Fruit fly (Drosophila melanogaster) whole organism, embryonic: Measurements from ENCODE around the gene CG31548.

ENCODE experiments used
- Abd-B ChIP-seq: fragments of 200-800 bp; sonication (Bioruptor generic); optimal IDR thresholded peaks from 2 replicates; lab custom pipeline; 2018; ENCODE audit warnings: missing biosample characterization, mild to moderate bottlenecking, missing genetic modification characterization, moderate library complexity
- Asciz ChIP-seq: fragments of 200-800 bp; sonication (Bioruptor generic); optimal IDR thresholded peaks from 2 replicates; lab custom pipeline; 2017; ENCODE audit warnings: missing biosample characterization, mild to moderate bottlenecking, missing genetic modification characterization, missing genetic modification reagents
- CG10565 ChIP-seq: fragments of 200-800 bp; sonication (Bioruptor generic); optimal IDR thresholded peaks from 3 replicates; lab custom pipeline; 2016; ENCODE audit warnings: missing biosample characterization, mild to moderate bottlenecking, missing genetic modification characterization
- CG10959 ChIP-seq: fragments of 200-800 bp; sonication (Bioruptor generic); IDR thresholded peaks from 2 replicates; pipeline ENCODE4 v1.3.6; 2022; ENCODE audit warnings: missing biosample characterization, missing genetic modification characterization
- CG11456 ChIP-seq: fragments of 200-800 bp; sonication (Bioruptor generic); IDR thresholded peaks from 3 replicates; pipeline ENCODE4 v1.3.6; 2022; ENCODE audit warnings: missing biosample characterization, missing genetic modification characterization
- CG13424 ChIP-seq: fragments of 200-800 bp; sonication (Bioruptor generic); optimal IDR thresholded peaks from 2 replicates; lab custom pipeline; 2019; ENCODE audit warnings: missing biosample characterization, mild to moderate bottlenecking, missing genetic modification characterization, moderate library complexity
- CG18476 ChIP-seq: fragments of 200-800 bp; sonication (Bioruptor generic); optimal IDR thresholded peaks from 2 replicates; lab custom pipeline; 2016; ENCODE audit warnings: missing biosample characterization, mild to moderate bottlenecking, missing genetic modification characterization
- CG2120 ChIP-seq: fragments of 200-800 bp; sonication (Bioruptor generic); optimal IDR thresholded peaks from 3 replicates; lab custom pipeline; 2016; ENCODE audit warnings: missing biosample characterization, missing genetic modification characterization
- CG31441 ChIP-seq: fragments of 200-800 bp; sonication (Bioruptor generic); IDR thresholded peaks from 2 replicates; pipeline ENCODE4 v1.3.6; 2022; ENCODE audit warnings: missing biosample characterization, missing genetic modification characterization
- CG3847 ChIP-seq: fragments of 200-800 bp; sonication (Bioruptor generic); IDR thresholded peaks from 2 replicates; pipeline ENCODE4 v1.3.6; 2022; ENCODE audit warnings: missing biosample characterization, missing genetic modification characterization
- CG4328 ChIP-seq: fragments of 200-800 bp; sonication (Bioruptor generic); optimal IDR thresholded peaks from 3 replicates; lab custom pipeline; 2017; ENCODE audit warnings: missing biosample characterization, missing genetic modification reagents, missing genetic modification characterization
- CG4617 ChIP-seq: fragments of 200-800 bp; sonication (Bioruptor generic); optimal IDR thresholded peaks from 3 replicates; lab custom pipeline; 2016; ENCODE audit warnings: missing biosample characterization, missing genetic modification characterization, borderline replicate concordance
- CG4707 ChIP-seq: fragments of 200-800 bp; sonication (Bioruptor generic); optimal IDR thresholded peaks from 2 replicates; lab custom pipeline; 2018; ENCODE audit warnings: missing biosample characterization, mild to moderate bottlenecking, missing genetic modification characterization, moderate library complexity
- CG4730 ChIP-seq: fragments of 200-800 bp; sonication (Bioruptor generic); IDR thresholded peaks from 2 replicates; pipeline ENCODE4 v1.3.6; 2022; ENCODE audit warnings: missing biosample characterization, missing genetic modification characterization
- CG6854 ChIP-seq: fragments of 200-800 bp; sonication (Bioruptor generic); optimal IDR thresholded peaks from 3 replicates; lab custom pipeline; 2017; ENCODE audit warnings: missing biosample characterization, mild to moderate bottlenecking, missing genetic modification characterization
- CG7372 ChIP-seq: fragments of 200-800 bp; sonication (Bioruptor generic); IDR thresholded peaks from 2 replicates; pipeline ENCODE4 v1.3.6; 2022; ENCODE audit warnings: missing biosample characterization, missing genetic modification characterization
- CG7786 ChIP-seq: fragments of 200-800 bp; sonication (Bioruptor generic); optimal IDR thresholded peaks from 2 replicates; lab custom pipeline; 2016; ENCODE audit warnings: missing biosample characterization, missing genetic modification characterization
- CG8359 ChIP-seq: fragments of 200-800 bp; sonication (Bioruptor generic); optimal IDR thresholded peaks from 2 replicates; lab custom pipeline; 2017; ENCODE audit warnings: missing biosample characterization, mild to moderate bottlenecking, missing genetic modification characterization, borderline replicate concordance
- Camta ChIP-seq: fragments of 200-800 bp; sonication (Bioruptor generic); optimal IDR thresholded peaks from 2 replicates; lab custom pipeline; 2016; ENCODE audit warnings: missing biosample characterization, missing genetic modification characterization
- Chrac-16 ChIP-seq: fragments of 200-800 bp; sonication (Bioruptor generic); optimal IDR thresholded peaks from 3 replicates; lab custom pipeline; 2016; ENCODE audit warnings: missing biosample characterization, missing genetic modification characterization
- Dfd ChIP-seq, 2 experiments: fragments of >200 bp; optimal IDR thresholded peaks; 2 replicates each; lab custom pipeline; 2017; ENCODE audit warnings: missing biosample characterization in 2 of 2, missing genetic modification characterization in 2 of 2
- Dip3 ChIP-seq: fragments of 200-800 bp; sonication (Bioruptor generic); optimal IDR thresholded peaks from 3 replicates; lab custom pipeline; 2016; ENCODE audit warnings: missing biosample characterization, missing genetic modification characterization
- Hr39 ChIP-seq: fragments of >200 bp; optimal IDR thresholded peaks from 2 replicates; lab custom pipeline; 2017
- Oaz ChIP-seq: fragments of 200-800 bp; sonication (Bioruptor generic); IDR thresholded peaks from 2 replicates; pipeline ENCODE4 v1.3.6; 2022; ENCODE audit warnings: missing biosample characterization, missing genetic modification characterization
- Optix ChIP-seq: fragments of 200-800 bp; sonication (Bioruptor generic); IDR thresholded peaks from 3 replicates; pipeline ENCODE4 v1.3.6; 2022; ENCODE audit warnings: missing biosample characterization, missing genetic modification characterization
- Ravus ChIP-seq: fragments of 200-800 bp; sonication (Bioruptor generic); IDR thresholded peaks from 2 replicates; pipeline ENCODE4 v1.3.6; 2022; ENCODE audit warnings: missing biosample characterization, missing genetic modification characterization
- Usf ChIP-seq: fragments of 200-800 bp; sonication (Bioruptor generic); optimal IDR thresholded peaks from 2 replicates; lab custom pipeline; 2017; ENCODE audit warnings: missing genotype, missing biosample characterization, missing genetic modification characterization
- ara ChIP-seq: fragments of 200-800 bp; sonication (Bioruptor generic); IDR thresholded peaks from 2 replicates; pipeline ENCODE4 v1.3.6; 2022; ENCODE audit warnings: missing biosample characterization, missing genetic modification characterization
- crol ChIP-seq: fragments of 200-800 bp; sonication (Bioruptor generic); IDR thresholded peaks from 2 replicates; pipeline ENCODE4 v1.3.6; 2022; ENCODE audit warnings: missing biosample characterization, missing genetic modification characterization
- dm ChIP-seq: fragments of 200-800 bp; sonication (Bioruptor generic); optimal IDR thresholded peaks from 3 replicates; lab custom pipeline; 2016; ENCODE audit warnings: missing biosample characterization, missing genetic modification characterization
- esg ChIP-seq: fragments of 200-800 bp; sonication (Bioruptor generic); conservative IDR thresholded peaks from 2 replicates; pipeline ENCODE4 v1.3.6; 2022; ENCODE audit warnings: missing biosample characterization, missing genetic modification characterization
- eve ChIP-seq, 2 experiments: fragments of >200 bp; optimal IDR thresholded peaks; 2 replicates each; lab custom pipeline; 2017; ENCODE audit warnings: missing biosample characterization in 2 of 2, missing genetic modification characterization in 2 of 2
- ftz-f1 ChIP-seq: fragments of 200-800 bp; sonication (Bioruptor generic); optimal IDR thresholded peaks from 2 replicates; lab custom pipeline; 2016; ENCODE audit warnings: missing biosample characterization, missing genetic modification characterization
- gfzf ChIP-seq: fragments of 200-800 bp; sonication (Bioruptor generic); optimal IDR thresholded peaks from 2 replicates; lab custom pipeline; 2016; ENCODE audit warnings: missing biosample characterization, mild to moderate bottlenecking, missing genetic modification characterization, moderate library complexity
- grau ChIP-seq: fragments of 200-800 bp; optimal IDR thresholded peaks from 3 replicates; lab custom pipeline; 2019; ENCODE audit warnings: missing biosample characterization, mild to moderate bottlenecking, missing genetic modification characterization, moderate library complexity
- ken ChIP-seq: fragments of 200-800 bp; sonication (Bioruptor generic); IDR thresholded peaks from 3 replicates; pipeline ENCODE4 v1.3.6; 2022; ENCODE audit warnings: missing biosample characterization, missing genetic modification characterization
- prd ChIP-seq, 3 experiments: fragments of >200 bp in 2 of 3; fragments of 200-800 bp in 1 of 3; sonication (Bioruptor generic) in 1 of 3; optimal IDR thresholded peaks in 2 of 3; IDR thresholded peaks in 1 of 3; 2 replicates in 2 of 3; 3 replicates in 1 of 3; pipeline versions ENCODE4 v1.3.6 to Lab custom; 2017 to 2022; ENCODE audit warnings: missing biosample characterization in 1 of 3, missing genetic modification characterization in 1 of 3
- rib ChIP-seq: fragments of 200-800 bp; sonication (Bioruptor generic); IDR thresholded peaks from 2 replicates; pipeline ENCODE4 v1.3.6; 2022; ENCODE audit warnings: missing biosample characterization, missing genetic modification characterization
- row ChIP-seq: fragments of 200-800 bp; sonication (Bioruptor generic); IDR thresholded peaks from 3 replicates; pipeline ENCODE4 v1.3.6; 2022; ENCODE audit warnings: missing biosample characterization, missing genetic modification characterization
- schlank ChIP-seq: fragments of 200-800 bp; sonication (Bioruptor generic); optimal IDR thresholded peaks from 2 replicates; lab custom pipeline; 2018; ENCODE audit warnings: missing biosample characterization, mild to moderate bottlenecking, missing genetic modification characterization
- seq ChIP-seq: fragments of 200-800 bp; sonication (Bioruptor generic); IDR thresholded peaks from 2 replicates; pipeline ENCODE4 v1.3.6; 2022; ENCODE audit warnings: missing biosample characterization, missing genetic modification characterization
- slou ChIP-seq: fragments of 200-800 bp; sonication (Bioruptor generic); optimal IDR thresholded peaks from 3 replicates; lab custom pipeline; 2016; ENCODE audit warnings: missing biosample characterization, missing genetic modification characterization
- slp2 ChIP-seq: fragments of 200-800 bp; sonication (Bioruptor generic); optimal IDR thresholded peaks from 2 replicates; lab custom pipeline; 2016; ENCODE audit warnings: missing biosample characterization, missing genetic modification characterization
- ssp ChIP-seq: fragments of 200-800 bp; sonication (Bioruptor generic); IDR thresholded peaks from 2 replicates; pipeline ENCODE4 v1.3.6; 2022; ENCODE audit warnings: missing biosample characterization, missing genetic modification characterization
- tap ChIP-seq: fragments of 200-800 bp; optimal IDR thresholded peaks from 3 replicates; lab custom pipeline; 2019; ENCODE audit warnings: missing biosample characterization, mild to moderate bottlenecking, missing genetic modification characterization, moderate library complexity
- tna ChIP-seq: fragments of 200-800 bp; sonication (Bioruptor generic); IDR thresholded peaks from 2 replicates; pipeline ENCODE4 v1.3.6; 2022; ENCODE audit warnings: missing biosample characterization, missing genetic modification characterization; ENCODE audit not compliant: partially characterized antibody
- unc-4 ChIP-seq: fragments of 200-800 bp; sonication (Bioruptor generic); IDR thresholded peaks from 2 replicates; pipeline ENCODE4 v1.3.6; 2022; ENCODE audit warnings: missing biosample characterization, missing genetic modification characterization; ENCODE audit not compliant: partially characterized antibody
- vvl ChIP-seq: fragments of 200-800 bp; sonication (Bioruptor generic); IDR thresholded peaks from 2 replicates; pipeline ENCODE4 v1.3.6; 2022; ENCODE audit warnings: missing biosample characterization, missing genetic modification characterization
- wdn ChIP-seq: fragments of 200-800 bp; sonication (Bioruptor generic); IDR thresholded peaks from 2 replicates; pipeline ENCODE4 v1.3.6; 2022; ENCODE audit warnings: missing biosample characterization, missing genetic modification characterization
- zen ChIP-seq: fragments of 200-800 bp; sonication (Bioruptor generic); optimal IDR thresholded peaks from 3 replicates; lab custom pipeline; 2018; ENCODE audit warnings: missing biosample characterization, mild to moderate bottlenecking, missing genetic modification characterization, moderate library complexity

CG31548 gene

DNA sequence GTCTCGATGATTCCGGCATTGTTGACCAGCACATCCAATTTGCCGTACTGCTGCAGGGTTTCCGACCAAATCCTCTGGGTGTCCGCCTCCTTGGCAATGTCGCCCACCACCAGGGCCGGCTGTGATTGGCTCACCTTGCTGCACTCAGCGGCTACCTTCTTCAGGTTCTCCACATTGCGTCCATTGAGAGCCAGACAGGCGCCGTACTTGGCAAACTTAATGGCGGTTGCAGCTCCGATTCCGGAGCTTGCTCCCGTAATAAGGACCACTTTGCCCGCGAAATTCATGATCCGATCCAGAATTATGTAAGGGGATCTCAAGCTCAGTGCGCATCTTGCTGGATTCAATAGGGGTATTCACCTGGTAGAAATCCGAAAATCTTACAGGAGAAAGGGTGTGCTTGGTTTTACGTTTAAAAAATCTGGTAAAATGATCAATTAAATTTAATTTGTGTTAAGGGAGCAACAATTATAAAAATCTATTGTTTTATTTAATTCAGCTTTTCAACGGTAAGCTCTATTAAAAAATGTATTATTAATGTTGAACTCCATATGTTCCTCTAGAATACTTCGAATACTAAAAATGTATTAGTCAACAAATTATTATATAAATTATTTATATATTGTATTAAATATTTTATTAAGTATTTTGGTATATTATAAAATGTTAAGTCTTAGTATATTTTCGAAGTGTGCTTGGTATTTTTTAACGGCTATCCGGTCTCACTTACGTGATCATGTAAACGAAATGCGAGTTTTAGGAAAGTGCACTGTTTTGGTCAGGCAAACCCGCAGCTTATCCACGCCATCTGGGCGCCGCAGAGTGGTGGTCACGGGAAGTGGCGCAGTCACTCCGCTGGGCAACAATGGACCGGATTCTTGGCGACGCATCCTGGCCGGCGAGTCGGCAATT, at the start of gene CG31548, which contains the start of gene CG12170 (continued):
- no peak for TF ChIP-seq CG6854 (GFP tag; lab: Kevin White, UChicago)
- no peak for TF ChIP-seq Oaz (GFP tag; lab: Robert Waterston, UW)
- TF ChIP-seq Asciz (GFP tag; lab: Kevin White, UChicago) = no peak
- TF ChIP-seq CG10565 (GFP tag; lab: Kevin White, UChicago) = no peak
- no peak for TF ChIP-seq slou
- no peak for TF ChIP-seq Usf (GFP tag; lab: Kevin White, UChicago)
- no peak for TF ChIP-seq prd (optimal IDR thresholded peaks at IDR 0.05; lab: Kevin White, UChicago)
- TF ChIP-seq prd (GFP tag; IDR thresholded peaks at IDR 0.05; lab: Robert Waterston, UW) = peak; percentile 42; the same call in 1 of the 3 replicates
- no peak for TF ChIP-seq ken (GFP tag; lab: Robert Waterston, UW)
- TF ChIP-seq tna (GFP tag; lab: Robert Waterston, UW) = no peak
- TF ChIP-seq CG18476 (GFP tag; lab: Kevin White, UChicago) = peak; percentile 34
- TF ChIP-seq Hr39 (lab: Kevin White, UChicago) = no peak
- TF ChIP-seq grau = peak; percentile 62
- TF ChIP-seq slp2 (GFP tag; lab: Kevin White, UChicago) = no peak
- peak; percentile 53 for TF ChIP-seq CG13424 (tag; lab: Kevin White, UChicago)
- no peak for TF ChIP-seq wdn
- TF ChIP-seq CG3847 (GFP tag; lab: Robert Waterston, UW) = no peak
- no peak for TF ChIP-seq Dip3 (GFP tag; lab: Kevin White, UChicago)
- peak; percentile 15 for TF ChIP-seq zen (tag; lab: Kevin White, UChicago)
- peak; percentile 62; the same call in 2 of the 3 replicates for TF ChIP-seq row (GFP tag; lab: Robert Waterston, UW)
- TF ChIP-seq Ravus (GFP tag; lab: Robert Waterston, UW) = no peak
- TF ChIP-seq ssp (GFP tag; lab: Robert Waterston, UW) = peak; percentile 37; the same call in 1 of the 2 replicates
- peak; percentile 50 for TF ChIP-seq esg (GFP tag; lab: Robert Waterston, UW)
- TF ChIP-seq ftz-f1 (GFP tag; lab: Kevin White, UChicago) = no peak
- TF ChIP-seq Optix = no peak
- no peak for TF ChIP-seq ara (GFP tag; lab: Robert Waterston, UW)
- no peak for TF ChIP-seq CG4328 (GFP tag; lab: Kevin White, UChicago)
- TF ChIP-seq Chrac-16 (GFP tag; lab: Kevin White, UChicago) = peak; percentile 39
- no peak for TF ChIP-seq dm (GFP tag; lab: Kevin White, UChicago)
- TF ChIP-seq Camta = peak; percentile 29
- no peak for TF ChIP-seq schlank
- TF ChIP-seq rib (GFP tag; lab: Robert Waterston, UW) = no peak
- no peak for TF ChIP-seq CG7372 (GFP tag; lab: Robert Waterston, UW)
- no peak for TF ChIP-seq CG10959
- peak; percentile 7 for TF ChIP-seq CG7786 (GFP tag; lab: Kevin White, UChicago)
- no peak for TF ChIP-seq CG4730 (GFP tag; lab: Robert Waterston, UW)
- peak; percentile 54 for TF ChIP-seq tap (tag; lab: Kevin White, UChicago)
- no peak for TF ChIP-seq CG11456 (GFP tag; lab: Robert Waterston, UW)
- no peak for TF ChIP-seq CG4617 (GFP tag; lab: Kevin White, UChicago)
- TF ChIP-seq CG4707 (GFP tag; lab: Kevin White, UChicago) = no peak
- TF ChIP-seq unc-4 (GFP tag; lab: Robert Waterston, UW) = no peak
- TF ChIP-seq seq (GFP tag; lab: Robert Waterston, UW) = no peak
- no peak for TF ChIP-seq eve (GFP tag; optimal IDR thresholded peaks at IDR 0.05; lab: Kevin White, UChicago)
- no peak for TF ChIP-seq CG8359 (GFP tag; lab: Kevin White, UChicago)
- TF ChIP-seq Dfd (GFP tag; optimal IDR thresholded peaks at IDR 0.05; lab: Kevin White, UChicago) = no peak
- TF ChIP-seq CG31441 (GFP tag; lab: Robert Waterston, UW) = peak; percentile 68
- TF ChIP-seq vvl (GFP tag; lab: Robert Waterston, UW) = peak; percentile 64
- peak; percentile 49 for TF ChIP-seq gfzf (GFP tag; lab: Kevin White, UChicago)
- TF ChIP-seq Abd-B (GFP tag; lab: Kevin White, UChicago) = no peak
- TF ChIP-seq CG2120 (GFP tag; lab: Kevin White, UChicago) = peak; percentile 62
- no peak for TF ChIP-seq crol (GFP tag; lab: Robert Waterston, UW)
